Worm (Caenorhabditis elegans): ENCODE data around the gene mltn-12.

mltn-12 gene

DNA sequence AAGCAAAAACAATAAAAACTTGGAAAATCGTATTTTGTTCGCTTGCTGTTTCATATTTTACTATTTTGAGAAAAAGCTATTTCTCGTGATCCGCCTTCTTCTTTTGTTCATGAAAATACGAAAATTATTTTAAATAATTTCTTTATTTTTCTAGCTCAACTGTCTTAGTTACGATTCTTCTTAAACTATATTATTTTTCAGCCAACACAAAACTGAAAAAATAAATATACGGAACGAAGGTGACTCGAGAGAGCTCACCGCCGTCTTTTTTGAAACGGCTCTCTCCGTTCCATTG lies 17.6 kb upstream of the mltn-12 start, which contains the start of gene pdzd-8:
pdzd-8 (plus strand) TSS at position 196 of the 295 bp plus-strand sequence.
- TF ChIP-seq zim-3 (tag; optimal IDR thresholded peaks at IDR 0.05), result no peak
- no peak for TF ChIP-seq tlf-1 (GFP tag; optimal IDR thresholded peaks at IDR 0.05)
- no peak for TF ChIP-seq rec-8 (tag; optimal IDR thresholded peaks at IDR 0.05)
- TF ChIP-seq Y95B8A.8 (GFP tag; IDR thresholded peaks at IDR 0.05), result no peak
- TF ChIP-seq snpc-1.3 (tag; optimal IDR thresholded peaks at IDR 0.05; ENCODE audit: insufficient read depth), result no peak
- TF ChIP-seq rcor-1 (GFP tag; IDR thresholded peaks at IDR 0.05), result no peak
- no peak for TF ChIP-seq Y56A3A.18 (GFP tag; IDR thresholded peaks at IDR 0.05)
- no peak for TF ChIP-seq gei-17 (GFP tag; optimal IDR thresholded peaks at IDR 0.05)
- TF ChIP-seq repo-1 (tag; optimal IDR thresholded peaks at IDR 0.05), result no peak
- no peak for TF ChIP-seq ccch-3 (GFP tag; optimal IDR thresholded peaks at IDR 0.05)
- TF ChIP-seq Y53F4B.3 (GFP tag; IDR thresholded peaks at IDR 0.05), result no peak
- TF ChIP-seq F22D6.2 (tag; optimal IDR thresholded peaks at IDR 0.05), result no peak
- TF ChIP-seq hsf-1 (GFP tag; IDR thresholded peaks at IDR 0.05), result no peak
- TF ChIP-seq atf-7 (tag; optimal IDR thresholded peaks at IDR 0.05), result no peak
- TF ChIP-seq hmg-20 (GFP tag; IDR thresholded peaks at IDR 0.05), result no peak
- TF ChIP-seq snpc-3.4 (tag; optimal IDR thresholded peaks at IDR 0.05), result no peak
- no peak for TF ChIP-seq mel-28 (tag; optimal IDR thresholded peaks at IDR 0.05; ENCODE audit: borderline replicate concordance)

DNA sequence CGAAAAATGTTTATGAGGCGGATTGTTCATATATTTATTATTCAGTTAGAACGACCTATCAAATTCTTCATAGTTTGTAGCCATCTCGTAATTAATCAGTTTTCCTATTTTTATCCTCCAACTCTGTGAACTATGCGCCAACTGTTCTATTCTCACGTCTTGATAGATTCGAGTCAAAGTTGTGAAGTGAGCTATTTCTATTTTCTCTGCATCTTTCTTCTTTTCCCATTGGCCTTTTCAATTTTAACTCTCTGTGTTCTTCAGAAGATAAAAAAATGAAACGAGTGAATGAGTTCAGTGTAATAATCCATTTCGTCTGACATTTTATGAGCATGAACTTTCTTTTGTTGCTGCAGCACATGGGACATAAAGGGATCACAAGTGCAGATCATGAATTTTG lies 14.8 kb upstream of the mltn-12 start:
- no peak for TF ChIP-seq nfya-1 (tag; optimal IDR thresholded peaks at IDR 0.05; ENCODE audit: borderline replicate concordance, insufficient read depth)
- no peak for TF ChIP-seq attf-5 (GFP tag; optimal IDR thresholded peaks at IDR 0.05)

DNA sequence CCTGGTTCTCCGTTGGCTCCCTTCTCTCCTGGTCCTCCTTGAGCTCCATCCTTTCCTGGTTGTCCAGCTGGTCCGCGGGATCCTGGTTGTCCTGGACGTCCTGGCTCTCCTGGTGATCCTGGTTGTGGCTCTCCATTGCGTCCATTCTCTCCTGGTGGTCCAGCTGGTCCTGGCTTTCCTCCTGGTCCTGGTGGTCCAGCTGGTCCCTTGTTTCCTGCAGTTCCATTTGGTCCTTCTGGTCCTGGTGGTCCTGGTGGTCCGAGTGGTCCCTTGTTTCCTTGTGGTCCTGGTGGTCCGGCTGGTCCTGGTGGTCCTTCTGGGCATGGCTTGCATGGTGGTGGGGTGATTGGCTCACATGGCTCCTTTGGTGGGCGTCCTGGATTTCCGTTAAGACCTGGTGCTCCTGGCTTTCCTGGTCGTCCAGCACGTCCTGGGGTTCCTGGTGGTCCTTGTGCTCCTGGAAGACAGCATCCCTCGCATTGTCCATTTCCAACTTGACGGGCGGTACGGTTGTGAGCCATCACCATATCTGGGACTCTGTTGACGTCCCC lies 13.7 kb upstream of the mltn-12 start:
- TF ChIP-seq tbx-9 (tag; optimal IDR thresholded peaks at IDR 0.05; ENCODE audit: borderline replicate concordance) (no peak), bed-2 (GFP tag; IDR thresholded peaks at IDR 0.05) (no peak), Y67H2A.10 (GFP tag; conservative IDR thresholded peaks at IDR 0.05) (no peak), F52B5.7 (tag; optimal IDR thresholded peaks at IDR 0.05) (peak; percentile 9), dpff-1 (tag; optimal IDR thresholded peaks at IDR 0.05) (no peak), mxl-1 (tag; optimal IDR thresholded peaks at IDR 0.05) (no peak), Y79H2A.3 (GFP tag; conservative IDR thresholded peaks at IDR 0.05) (no peak), D2030.7 (GFP tag; IDR thresholded peaks at IDR 0.05) (no peak), mcd-1 (GFP tag; IDR thresholded peaks at IDR 0.05) (peak; percentile 26; the same call in 1 of the 2 replicates), zfh-2 (GFP tag; conservative IDR thresholded peaks at IDR 0.05) (peak; percentile 85; the same call in 1 of the 2 replicates), let-607 (tag; optimal IDR thresholded peaks at IDR 0.05) (no peak), F49E8.2 (tag; optimal IDR thresholded peaks at IDR 0.05; ENCODE audit: insufficient read depth) (no peak), unc-62 (GFP tag; optimal IDR thresholded peaks at IDR 0.05) (no peak), nhr-27 (tag; optimal IDR thresholded peaks at IDR 0.05) (peak; percentile 64), hrde-1 (tag; optimal IDR thresholded peaks at IDR 0.05; ENCODE audit: borderline replicate concordance) (peak; percentile 0), lin-26 (GFP tag; IDR thresholded peaks at IDR 0.05) (0 out of 2 replicates have a peak, but pooled peaks have one; percentile 30), lir-1 (GFP tag; conservative IDR thresholded peaks at IDR 0.05) (no peak), F22D6.2 (tag; optimal IDR thresholded peaks at IDR 0.05) (no peak), ekl-4 (GFP tag; IDR thresholded peaks at IDR 0.05) (0 out of 2 replicates have a peak, but pooled peaks have one; percentile 8), egl-44 (GFP tag; IDR thresholded peaks at IDR 0.05) (no peak), snpc-3.4 (tag; optimal IDR thresholded peaks at IDR 0.05) (no peak), egrh-3 (GFP tag; IDR thresholded peaks at IDR 0.05) (peak; percentile 68; the same call in 1 of the 2 replicates), nfya-2 (GFP tag; IDR thresholded peaks at IDR 0.05) (no peak), ztf-26 (tag; optimal IDR thresholded peaks at IDR 0.05) (peak; percentile 5), dox-1 (GFP tag; IDR thresholded peaks at IDR 0.05) (0 out of 2 replicates have a peak, but pooled peaks have one; percentile 16), K11D2.4 (GFP tag; IDR thresholded peaks at IDR 0.05) (no peak)

All from whole organism, young adult.